Fruit fly (Drosophila melanogaster) Kc167 (cell line): ENCODE data around the gene CG31689.

ENCODE experiments used
- Myc ChIP-seq: fragments of >200 bp; optimal IDR thresholded peaks from 2 replicates; lab custom pipeline; 2017; ENCODE audit warnings: missing external identifiers
- Sin3A ChIP-seq: fragments of >200 bp; optimal IDR thresholded peaks from 2 replicates; lab custom pipeline; 2018; ENCODE audit warnings: missing external identifiers
- h ChIP-seq: fragments of >200 bp; optimal IDR thresholded peaks from 3 replicates; lab custom pipeline; 2018; ENCODE audit warnings: missing external identifiers
- insv ChIP-seq: fragments of >200 bp; optimal IDR thresholded peaks from 3 replicates; lab custom pipeline; 2018; ENCODE audit warnings: missing external identifiers
- psq ChIP-seq: fragments of >200 bp; optimal IDR thresholded peaks from 2 replicates; lab custom pipeline; 2017; ENCODE audit warnings: missing external identifiers
- ttk ChIP-seq: sonication (Bioruptor generic); optimal IDR thresholded peaks from 2 replicates; lab custom pipeline; 2017; ENCODE audit warnings: missing external identifiers

The CG31689 gene

dm6 chr2L:2769476-2770185 lies 44.2 kb downstream of the CG31689 start, which contains the start of the genes colt and HINT1:
colt (minus strand) TSS chr2L:2770069.
HINT1 (plus strand) TSS chr2L:2770135.
- TF ChIP-seq psq (lab: Kevin White, UChicago) (no peak), h (lab: Kevin White, UChicago) (no peak), ttk (lab: Kevin White, UChicago) (no peak), insv (lab: Kevin White, UChicago) (no peak)

- TF ChIP-seq Sin3A (lab: Kevin White, UChicago) (no peak), Myc (no peak), ttk (lab: Kevin White, UChicago) (no peak), psq (lab: Kevin White, UChicago) (no peak), insv (lab: Kevin White, UChicago) (no peak), h (lab: Kevin White, UChicago) (no peak)
Observed at dm6 chr2L:2771676-2772075, 46.2 kb downstream of the CG31689 start, which contains the start of gene CG15399. CG15399 (minus strand) TSS chr2L:2771776.

dm6 chr2L:2782790-2783189 lies 57.3 kb downstream of the CG31689 start:
- TF ChIP-seq psq (lab: Kevin White, UChicago) (no peak), ttk (lab: Kevin White, UChicago) (no peak), insv (lab: Kevin White, UChicago) (no peak)
